Worm (Caenorhabditis elegans): Measurements from ENCODE around the gene lgc-38.

DNA sequence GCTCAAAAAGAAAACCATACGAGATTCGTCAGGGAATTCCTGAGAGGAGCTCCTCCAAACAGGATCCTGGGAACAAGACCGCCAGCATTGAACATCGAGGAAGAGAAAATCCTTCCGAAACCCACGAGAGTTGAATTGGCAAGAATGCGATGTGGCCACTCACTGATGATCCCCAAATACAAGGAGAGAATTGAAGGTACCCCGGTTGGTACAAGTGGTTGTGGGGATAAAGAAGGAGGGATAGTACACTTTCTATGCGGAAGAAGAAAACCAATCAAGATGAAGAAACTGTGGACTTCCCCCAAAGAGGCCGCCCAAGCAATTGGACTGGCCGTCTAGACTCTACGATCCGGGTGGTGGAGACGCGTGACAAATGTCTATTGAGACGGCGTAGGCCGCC is 54.1 kb downstream of the lgc-38 start:
- no peak for TF ChIP-seq hmg-11 (tag; optimal IDR thresholded peaks at IDR 0.05)
- no peak for TF ChIP-seq ztf-11 (tag; optimal IDR thresholded peaks at IDR 0.05)
- TF ChIP-seq unc-39 (tag; optimal IDR thresholded peaks at IDR 0.05) = no peak
- TF ChIP-seq ceh-82 (tag; optimal IDR thresholded peaks at IDR 0.05) = no peak
- TF ChIP-seq nhr-77 (tag; optimal IDR thresholded peaks at IDR 0.05) = no peak
- TF ChIP-seq ztf-4 (tag; optimal IDR thresholded peaks at IDR 0.05) = no peak
- no peak for TF ChIP-seq fkh-10 (GFP tag; optimal IDR thresholded peaks at IDR 0.05)
- TF ChIP-seq sea-2 (GFP tag; optimal IDR thresholded peaks at IDR 0.05) = no peak

Data from whole organism, L3 larva.